Worm (Caenorhabditis elegans) whole organism, L3 larva: ENCODE measurements around the gene T02E9.6.

Experiments used
- R02D3.7 ChIP-seq: fragments of 150-350 bp; optimal IDR thresholded peaks from 2 replicates; lab custom pipeline; 2014; ENCODE audit warnings: missing biosample characterization, missing genetic modification characterization
- ZK546.5 ChIP-seq: sonication (generic microtip); optimal IDR thresholded peaks from 2 replicates; lab custom pipeline; 2017; ENCODE audit warnings: missing biosample characterization, missing genetic modification characterization
- aly-2 ChIP-seq: fragments of 150-350 bp; optimal IDR thresholded peaks from 2 replicates; lab custom pipeline; 2014; ENCODE audit warnings: missing biosample characterization, missing genetic modification characterization
- ama-1 ChIP-seq: fragments of 150-350 bp; optimal IDR thresholded peaks from 2 replicates; lab custom pipeline; 2018
- ceh-16 ChIP-seq: sonication (generic microtip); optimal IDR thresholded peaks from 2 replicates; lab custom pipeline; 2017; ENCODE audit warnings: missing biosample characterization, missing genetic modification characterization
- daf-12 ChIP-seq: fragments of 150-350 bp; optimal IDR thresholded peaks from 2 replicates; lab custom pipeline; 2014; ENCODE audit warnings: missing biosample characterization, missing genetic modification reagents, missing genetic modification characterization
- egl-5 ChIP-seq: fragments of 150-350 bp; optimal IDR thresholded peaks from 2 replicates; lab custom pipeline; 2017; ENCODE audit warnings: missing biosample characterization, missing genetic modification reagents, missing genetic modification characterization, inconsistent platforms
- elt-1 ChIP-seq: fragments of 150-350 bp; optimal IDR thresholded peaks from 2 replicates; lab custom pipeline; 2014; ENCODE audit warnings: missing biosample characterization, missing genetic modification characterization
- elt-2 ChIP-seq: sonication (generic microtip); optimal IDR thresholded peaks from 2 replicates; lab custom pipeline; 2016; ENCODE audit warnings: missing genetic modification reagents, mild to moderate bottlenecking, missing genetic modification characterization, missing compliant biosample characterization
- elt-3 ChIP-seq, 3 experiments: fragments of 150-350 bp in 1 of 3; sonication (generic microtip) in 2 of 3; optimal IDR thresholded peaks; 2 replicates in 2 of 3; 4 replicates in 1 of 3; lab custom pipeline; 2014 to 2017; ENCODE audit warnings: missing biosample characterization in 3 of 3, missing genetic modification characterization in 3 of 3
- eor-1 ChIP-seq, 2 experiments: fragments of 150-350 bp; optimal IDR thresholded peaks; 2 replicates each; lab custom pipeline; 2014 to 2018; ENCODE audit warnings: missing biosample characterization in 2 of 2, missing genetic modification characterization in 2 of 2
- fkh-2 ChIP-seq: fragments of 150-350 bp; optimal IDR thresholded peaks from 2 replicates; lab custom pipeline; 2014; ENCODE audit warnings: missing biosample characterization, missing genetic modification reagents, missing genetic modification characterization
- fos-1 ChIP-seq: fragments of 150-350 bp; optimal IDR thresholded peaks from 2 replicates; lab custom pipeline; 2014; ENCODE audit warnings: missing biosample characterization, missing genetic modification characterization
- hmg-11 ChIP-seq: sonication (generic microtip); optimal IDR thresholded peaks from 2 replicates; lab custom pipeline; 2016; ENCODE audit warnings: missing genetic modification characterization, missing compliant biosample characterization
- jun-1 ChIP-seq: fragments of 150-350 bp; optimal IDR thresholded peaks from 2 replicates; lab custom pipeline; 2014; ENCODE audit warnings: missing biosample characterization, missing genetic modification reagents, missing genetic modification characterization
- lin-15B ChIP-seq: fragments of 150-350 bp; optimal IDR thresholded peaks from 2 replicates; lab custom pipeline; 2014; ENCODE audit warnings: missing biosample characterization, missing genetic modification characterization
- lin-39 ChIP-seq: fragments of 150-350 bp; optimal IDR thresholded peaks from 2 replicates; lab custom pipeline; 2018; ENCODE audit warnings: missing biosample characterization, missing genetic modification reagents, missing genetic modification characterization
- lsy-12 ChIP-seq: sonication (generic microtip); optimal IDR thresholded peaks from 2 replicates; lab custom pipeline; 2016; ENCODE audit warnings: mild to moderate bottlenecking, missing genetic modification characterization, missing compliant biosample characterization
- mdl-1 ChIP-seq: fragments of 150-350 bp; optimal IDR thresholded peaks from 2 replicates; lab custom pipeline; 2014; ENCODE audit warnings: missing biosample characterization, missing genetic modification characterization
- mml-1 ChIP-seq: fragments of 150-350 bp; sonication (generic microtip); optimal IDR thresholded peaks from 3 replicates; lab custom pipeline; 2014; ENCODE audit warnings: missing biosample characterization, missing genetic modification characterization
- nfya-1 ChIP-seq: sonication (generic microtip); optimal IDR thresholded peaks from 2 replicates; lab custom pipeline; 2017; ENCODE audit warnings: missing genetic modification characterization, mild to moderate bottlenecking, missing compliant biosample characterization, antibody characterized with exemption, moderate library complexity; ENCODE audit not compliant: insufficient read depth
- nhr-11 ChIP-seq: fragments of 150-350 bp; optimal IDR thresholded peaks from 2 replicates; lab custom pipeline; 2014; ENCODE audit warnings: missing biosample characterization, missing genetic modification characterization
- nhr-12 ChIP-seq: fragments of 150-350 bp; optimal IDR thresholded peaks from 2 replicates; lab custom pipeline; 2014; ENCODE audit warnings: missing biosample characterization, missing genetic modification characterization
- nhr-23 ChIP-seq: fragments of 150-350 bp; optimal IDR thresholded peaks from 2 replicates; lab custom pipeline; 2014; ENCODE audit warnings: missing biosample characterization, missing genetic modification reagents, missing genetic modification characterization
- nhr-28 ChIP-seq: fragments of 150-350 bp; optimal IDR thresholded peaks from 2 replicates; lab custom pipeline; 2014; ENCODE audit warnings: missing biosample characterization, missing genetic modification characterization
- nhr-43 ChIP-seq: sonication (generic microtip); optimal IDR thresholded peaks from 2 replicates; lab custom pipeline; 2016; ENCODE audit warnings: mild to moderate bottlenecking, missing genetic modification characterization, missing compliant biosample characterization; ENCODE audit not compliant: poor library complexity, severe bottlenecking
- nhr-76 ChIP-seq: fragments of 150-350 bp; sonication (generic microtip); optimal IDR thresholded peaks from 5 replicates; lab custom pipeline; 2014; ENCODE audit warnings: missing biosample characterization, missing genetic modification characterization
- nhr-77 ChIP-seq: fragments of 150-350 bp; optimal IDR thresholded peaks from 2 replicates; lab custom pipeline; 2014; ENCODE audit warnings: missing biosample characterization, missing genetic modification characterization
- pha-4 ChIP-seq: fragments of 150-350 bp; optimal IDR thresholded peaks from 2 replicates; lab custom pipeline; 2014; ENCODE audit warnings: missing biosample characterization, missing genetic modification reagents, missing genetic modification characterization
- sea-2 ChIP-seq: fragments of 150-350 bp; sonication (generic microtip); optimal IDR thresholded peaks from 4 replicates; lab custom pipeline; 2014; ENCODE audit warnings: missing biosample characterization, missing genetic modification reagents, missing genetic modification characterization
- skn-1 ChIP-seq: fragments of 150-350 bp; optimal IDR thresholded peaks from 2 replicates; lab custom pipeline; 2014; ENCODE audit warnings: missing biosample characterization, missing genetic modification characterization
- snpc-4 ChIP-seq: fragments of 150-350 bp; optimal IDR thresholded peaks from 2 replicates; lab custom pipeline; 2014; ENCODE audit warnings: missing biosample characterization, missing genetic modification characterization
- unc-39 ChIP-seq: sonication (generic microtip); optimal IDR thresholded peaks from 4 replicates; lab custom pipeline; 2017; ENCODE audit warnings: missing biosample characterization, missing genetic modification characterization
- unc-62 ChIP-seq: fragments of 150-350 bp; sonication (generic microtip); optimal IDR thresholded peaks from 4 replicates; lab custom pipeline; 2014; ENCODE audit warnings: missing biosample characterization, missing genetic modification reagents, missing genetic modification characterization
- zag-1 ChIP-seq: fragments of 150-350 bp; optimal IDR thresholded peaks from 2 replicates; lab custom pipeline; 2014; ENCODE audit warnings: missing biosample characterization, missing genetic modification characterization
- ztf-11 ChIP-seq: fragments of 150-350 bp; optimal IDR thresholded peaks from 2 replicates; lab custom pipeline; 2014; ENCODE audit warnings: missing biosample characterization, missing genetic modification characterization
- ztf-4 ChIP-seq: fragments of 150-350 bp; optimal IDR thresholded peaks from 2 replicates; lab custom pipeline; 2014; ENCODE audit warnings: missing biosample characterization, missing genetic modification characterization

Gene T02E9.6

ce11 chrV:11307781-11308180 is 26.3 kb downstream of the T02E9.6 start:
- TF ChIP-seq elt-2 (tag; lab: Kevin White, UChicago) (no peak), aly-2 (tag; lab: Kevin White, UChicago) (no peak), nfya-1 (tag; lab: Kevin White, UChicago) (peak; percentile 33)

ce11 chrV:11304879-11305278 is 29.2 kb downstream of the T02E9.6 start, which contains the start of gene srh-45:
TSS of gene srh-45 (minus strand) at chrV:11304979.
- TF ChIP-seq ztf-11 (tag; lab: Kevin White, UChicago): no peak
- TF ChIP-seq ama-1 (lab: Kevin White, UChicago): no peak
- no peak for TF ChIP-seq skn-1 (tag; lab: Kevin White, UChicago)
- TF ChIP-seq fkh-2 (tag; lab: Kevin White, UChicago): no peak
- no peak for TF ChIP-seq ceh-16 (tag; lab: Kevin White, UChicago)
- no peak for TF ChIP-seq R02D3.7
- TF ChIP-seq nhr-76 (tag; lab: Kevin White, UChicago): no peak
- TF ChIP-seq ZK546.5 (tag; lab: Kevin White, UChicago): no peak
- no peak for TF ChIP-seq ztf-4 (tag; lab: Kevin White, UChicago)
- TF ChIP-seq eor-1 (tag; optimal IDR thresholded peaks at IDR 0.05; lab: Kevin White, UChicago): no peak
- TF ChIP-seq sea-2 (GFP tag; lab: Kevin White, UChicago): no peak
- TF ChIP-seq nhr-12 (tag; lab: Kevin White, UChicago): no peak
- TF ChIP-seq nhr-23 (tag; lab: Kevin White, UChicago): no peak
- no peak for TF ChIP-seq unc-62 (GFP tag; lab: Kevin White, UChicago)
- TF ChIP-seq lin-15B (tag; lab: Kevin White, UChicago): no peak
- TF ChIP-seq, all 47 proteins: peak for 0

- TF ChIP-seq nhr-23 (tag; lab: Kevin White, UChicago) (no peak), ztf-11 (tag; lab: Kevin White, UChicago) (no peak), ztf-4 (tag; lab: Kevin White, UChicago) (no peak), zag-1 (tag; lab: Kevin White, UChicago) (no peak), lin-15B (tag; lab: Kevin White, UChicago) (no peak), nhr-11 (tag; lab: Kevin White, UChicago) (no peak), lin-39 (no peak), ZK546.5 (tag; lab: Kevin White, UChicago) (no peak), elt-2 (tag; lab: Kevin White, UChicago) (no peak), R02D3.7 (no peak), mdl-1 (tag; lab: Kevin White, UChicago) (no peak), aly-2 (tag; lab: Kevin White, UChicago) (no peak), elt-1 (no peak)
Observed at ce11 chrV:11304200-11304599, 29.9 kb downstream of the T02E9.6 start.

- no peak for TF ChIP-seq elt-3 (tag; optimal IDR thresholded peaks at IDR 0.05; lab: Kevin White, UChicago)
- no peak for TF ChIP-seq egl-5
- TF ChIP-seq snpc-4 (tag; lab: Kevin White, UChicago): no peak
- no peak for TF ChIP-seq unc-62 (GFP tag; lab: Kevin White, UChicago)
- TF ChIP-seq mdl-1 (tag; lab: Kevin White, UChicago): no peak
- no peak for TF ChIP-seq daf-12 (tag; lab: Kevin White, UChicago)
- no peak for TF ChIP-seq elt-2 (tag; lab: Kevin White, UChicago)
- TF ChIP-seq nhr-77: no peak
- TF ChIP-seq ama-1 (lab: Kevin White, UChicago): no peak
- no peak for TF ChIP-seq zag-1 (tag; lab: Kevin White, UChicago)
Observed at ce11 chrV:11302698-11303097, 31.4 kb downstream of the T02E9.6 start, which contains the start of gene srh-46. TSS of gene srh-46 (minus strand) at chrV:11302886.

- TF ChIP-seq pha-4: no peak
- no peak for TF ChIP-seq ztf-11 (tag; lab: Kevin White, UChicago)
- TF ChIP-seq ztf-4 (tag; lab: Kevin White, UChicago): no peak
- no peak for TF ChIP-seq mml-1
- no peak for TF ChIP-seq unc-39
- no peak for TF ChIP-seq ama-1 (lab: Kevin White, UChicago)
- no peak for TF ChIP-seq egl-5
- TF ChIP-seq lsy-12: no peak
- no peak for TF ChIP-seq nhr-11 (tag; lab: Kevin White, UChicago)
- TF ChIP-seq zag-1 (tag; lab: Kevin White, UChicago): no peak
- TF ChIP-seq jun-1 (tag; lab: Kevin White, UChicago): no peak
- TF ChIP-seq fos-1 (tag; lab: Kevin White, UChicago): no peak
- no peak for TF ChIP-seq nhr-43 (tag; lab: Kevin White, UChicago)
- no peak for TF ChIP-seq nhr-23 (tag; lab: Kevin White, UChicago)
- TF ChIP-seq hmg-11 (tag; lab: Kevin White, UChicago): no peak
- no peak for TF ChIP-seq nhr-28 (tag; lab: Kevin White, UChicago)
Observed at ce11 chrV:11300539-11300938, 33.6 kb downstream of the T02E9.6 start, which contains the start of gene srh-47. TSS of gene srh-47 (minus strand) at chrV:11300639.
